Worm (Caenorhabditis elegans) whole organism, mixed stage, embryonic: ENCODE results near the gene clec-54.

Experiments
- M03D4.4 ChIP-seq: sonication (generic microtip); optimal IDR thresholded peaks from 2 replicates; lab custom pipeline; 2017; ENCODE audit warnings: mild to moderate bottlenecking, missing genetic modification characterization, missing compliant biosample characterization
- bed-3 ChIP-seq: fragments of 200-800 bp; sonication (Bioruptor generic); optimal IDR thresholded peaks from 3 replicates; lab custom pipeline; 2018; ENCODE audit warnings: mild to moderate bottlenecking, missing genetic modification characterization, moderate library complexity, missing compliant biosample characterization
- ceh-39 ChIP-seq: fragments of 150-350 bp; optimal IDR thresholded peaks from 2 replicates; lab custom pipeline; 2014; ENCODE audit warnings: missing biosample characterization, missing genetic modification characterization
- ceh-83 ChIP-seq: fragments of 200-800 bp; sonication (Bioruptor generic); optimal IDR thresholded peaks from 2 replicates; lab custom pipeline; 2018; ENCODE audit warnings: mild to moderate bottlenecking, missing genetic modification characterization, missing compliant biosample characterization
- ces-1 ChIP-seq: fragments of 150-350 bp; optimal IDR thresholded peaks from 2 replicates; lab custom pipeline; 2014; ENCODE audit warnings: missing biosample characterization, missing genetic modification reagents, missing genetic modification characterization
- cnd-1 ChIP-seq: fragments of 200-800 bp; sonication (Bioruptor generic); optimal IDR thresholded peaks from 2 replicates; lab custom pipeline; 2018; ENCODE audit warnings: mild to moderate bottlenecking, missing genetic modification characterization, missing compliant biosample characterization
- elt-1 ChIP-seq: sonication (generic microtip); optimal IDR thresholded peaks from 2 replicates; lab custom pipeline; 2017; ENCODE audit warnings: missing genetic modification characterization, mild to moderate bottlenecking, missing compliant biosample characterization, antibody characterized with exemption, moderate library complexity, borderline replicate concordance; ENCODE audit not compliant: insufficient read depth
- elt-3 ChIP-seq: fragments of 150-350 bp; optimal IDR thresholded peaks from 2 replicates; lab custom pipeline; 2014; ENCODE audit warnings: missing biosample characterization, missing genetic modification characterization
- flh-1 ChIP-seq: fragments of 200-800 bp; sonication (Bioruptor generic); optimal IDR thresholded peaks from 2 replicates; lab custom pipeline; 2018; ENCODE audit warnings: mild to moderate bottlenecking, missing genetic modification characterization, moderate library complexity, missing compliant biosample characterization
- ham-2 ChIP-seq: fragments of 200-800 bp; sonication (Bioruptor generic); optimal IDR thresholded peaks from 2 replicates; lab custom pipeline; 2018; ENCODE audit warnings: mild to moderate bottlenecking, missing genetic modification characterization, missing compliant biosample characterization
- hlh-1 ChIP-seq: fragments of 150-350 bp; optimal IDR thresholded peaks from 2 replicates; lab custom pipeline; 2014; ENCODE audit warnings: missing biosample characterization, missing genetic modification reagents, missing genetic modification characterization
- lin-32 ChIP-seq: fragments of 200-800 bp; sonication (Bioruptor generic); optimal IDR thresholded peaks from 2 replicates; lab custom pipeline; 2018; ENCODE audit warnings: mild to moderate bottlenecking, missing genetic modification characterization, missing compliant biosample characterization
- lsy-2 ChIP-seq: fragments of 150-350 bp; optimal IDR thresholded peaks from 2 replicates; lab custom pipeline; 2014; ENCODE audit warnings: missing biosample characterization, missing genetic modification characterization
- mab-5 ChIP-seq: fragments of 150-350 bp; optimal IDR thresholded peaks from 2 replicates; lab custom pipeline; 2014; ENCODE audit warnings: missing biosample characterization, missing genetic modification characterization
- mep-1 ChIP-seq: fragments of 150-350 bp; optimal IDR thresholded peaks from 2 replicates; lab custom pipeline; 2017; ENCODE audit warnings: missing biosample characterization, missing genetic modification reagents, missing genetic modification characterization, inconsistent platforms
- mls-2 ChIP-seq: sonication (generic microtip); optimal IDR thresholded peaks from 2 replicates; lab custom pipeline; 2016; ENCODE audit warnings: mild to moderate bottlenecking, missing genetic modification characterization, moderate library complexity, missing compliant biosample characterization
- nhr-12 ChIP-seq: fragments of 150-350 bp; optimal IDR thresholded peaks from 2 replicates; lab custom pipeline; 2014; ENCODE audit warnings: missing biosample characterization, missing genetic modification characterization
- nhr-2 ChIP-seq: fragments of 150-350 bp; optimal IDR thresholded peaks from 2 replicates; lab custom pipeline; 2014; ENCODE audit warnings: missing biosample characterization, missing genetic modification characterization
- nhr-237 ChIP-seq: fragments of 150-350 bp; optimal IDR thresholded peaks from 2 replicates; lab custom pipeline; 2014; ENCODE audit warnings: missing biosample characterization, missing genetic modification characterization
- nhr-28 ChIP-seq: fragments of 150-350 bp; optimal IDR thresholded peaks from 2 replicates; lab custom pipeline; 2014; ENCODE audit warnings: missing biosample characterization, missing genetic modification characterization
- nhr-76 ChIP-seq: sonication (generic microtip); optimal IDR thresholded peaks from 2 replicates; lab custom pipeline; 2017; ENCODE audit warnings: missing biosample characterization, missing genetic modification characterization
- pha-4 ChIP-seq: fragments of 150-350 bp; optimal IDR thresholded peaks from 2 replicates; lab custom pipeline; 2018; ENCODE audit warnings: missing biosample characterization, missing genetic modification reagents, missing genetic modification characterization
- sem-2 ChIP-seq: fragments of 200-800 bp; sonication (Bioruptor generic); optimal IDR thresholded peaks from 2 replicates; lab custom pipeline; 2018; ENCODE audit warnings: mild to moderate bottlenecking, missing genetic modification characterization, missing compliant biosample characterization
- snpc-4 ChIP-seq: fragments of 150-350 bp; optimal IDR thresholded peaks from 2 replicates; lab custom pipeline; 2014; ENCODE audit warnings: missing biosample characterization, missing genetic modification characterization
- sptf-1 ChIP-seq: sonication (generic microtip); optimal IDR thresholded peaks from 2 replicates; lab custom pipeline; 2017; ENCODE audit warnings: mild to moderate bottlenecking, missing genetic modification characterization, moderate library complexity, missing compliant biosample characterization
- unc-62 ChIP-seq: fragments of 150-350 bp; optimal IDR thresholded peaks from 2 replicates; lab custom pipeline; 2014; ENCODE audit warnings: missing biosample characterization, missing genetic modification reagents, missing genetic modification characterization
- zip-8 ChIP-seq: fragments of 150-350 bp; optimal IDR thresholded peaks from 2 replicates; lab custom pipeline; 2014; ENCODE audit warnings: missing biosample characterization, missing genetic modification characterization

clec-54 gene

ce11 chrV:14438099-14438739 is 38.5 kb upstream of the clec-54 start:
- TF ChIP-seq flh-1 (GFP tag; lab: Kevin White, UChicago) = no peak
- TF ChIP-seq ceh-83 (GFP tag; lab: Kevin White, UChicago) = no peak
- TF ChIP-seq mep-1 = no peak
- TF ChIP-seq lin-32 (GFP tag; lab: Kevin White, UChicago) = peak; percentile 97
- TF ChIP-seq nhr-2 = peak; percentile 17
- TF ChIP-seq snpc-4 (tag; lab: Kevin White, UChicago) = no peak

DNA sequence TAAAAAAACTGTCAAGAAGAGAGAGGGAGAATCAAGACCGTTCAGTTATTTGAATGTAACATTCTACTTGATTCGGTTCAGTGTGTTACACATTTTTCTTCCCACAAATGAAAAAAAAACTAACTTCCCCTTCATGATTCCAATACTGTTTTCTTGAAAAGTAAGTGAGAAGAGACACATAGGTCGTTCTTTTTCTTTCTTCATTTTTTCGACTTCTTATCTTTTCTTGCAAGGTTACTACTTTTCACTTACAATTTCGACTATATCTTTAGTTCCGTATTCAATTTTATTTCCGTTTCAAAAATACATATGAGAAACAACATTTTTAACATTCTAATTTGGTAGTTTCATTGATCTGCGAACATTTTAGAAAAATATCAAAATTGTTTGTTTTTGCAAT is 37.5 kb upstream of the clec-54 start:
- no peak for TF ChIP-seq pha-4 (tag; lab: Kevin White, UChicago)
- no peak for TF ChIP-seq nhr-12 (tag; lab: Kevin White, UChicago)
- TF ChIP-seq lin-32 (GFP tag; lab: Kevin White, UChicago) = no peak
- no peak for TF ChIP-seq nhr-2
- no peak for TF ChIP-seq nhr-237
- no peak for TF ChIP-seq elt-3 (tag; lab: Kevin White, UChicago)
- TF ChIP-seq sem-2 (GFP tag; lab: Kevin White, UChicago) = no peak

DNA sequence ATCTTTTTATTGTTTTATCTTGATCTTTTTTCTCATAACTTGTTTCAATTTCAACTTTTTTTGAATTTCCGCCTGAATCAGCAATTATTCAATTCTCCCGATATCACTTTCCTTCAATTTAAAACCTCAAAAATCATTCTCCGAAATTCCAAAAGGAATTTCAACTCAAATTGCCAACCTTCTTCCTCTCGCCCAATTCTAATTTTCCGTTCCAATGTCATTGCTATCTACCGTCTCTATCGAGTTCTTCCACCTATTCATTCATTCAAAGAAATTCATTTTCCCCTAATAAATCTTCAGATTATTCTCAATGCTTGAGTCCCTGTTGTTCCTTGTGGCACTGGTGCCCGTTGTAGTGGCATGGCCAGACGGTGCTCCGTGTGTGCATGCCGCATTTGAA is 35.9 kb upstream of the clec-54 start, which contains the start of gene F23B12.4:
Gene F23B12.4, plus strand, starts transcription at position 301 of the 400 bp plus-strand sequence.
- TF ChIP-seq sem-2 (GFP tag; lab: Kevin White, UChicago) = no peak
- TF ChIP-seq pha-4 (tag; lab: Kevin White, UChicago) = no peak
- no peak for TF ChIP-seq elt-1 (tag; lab: Kevin White, UChicago)
- TF ChIP-seq lin-32 (GFP tag; lab: Kevin White, UChicago) = no peak
- no peak for TF ChIP-seq zip-8
- TF ChIP-seq sptf-1 (tag; lab: Kevin White, UChicago) = no peak
- TF ChIP-seq cnd-1 = no peak

ce11 chrV:14443471-14444015 is 33.2 kb upstream of the clec-54 start:
- TF ChIP-seq cnd-1 = peak; percentile 16

DNA sequence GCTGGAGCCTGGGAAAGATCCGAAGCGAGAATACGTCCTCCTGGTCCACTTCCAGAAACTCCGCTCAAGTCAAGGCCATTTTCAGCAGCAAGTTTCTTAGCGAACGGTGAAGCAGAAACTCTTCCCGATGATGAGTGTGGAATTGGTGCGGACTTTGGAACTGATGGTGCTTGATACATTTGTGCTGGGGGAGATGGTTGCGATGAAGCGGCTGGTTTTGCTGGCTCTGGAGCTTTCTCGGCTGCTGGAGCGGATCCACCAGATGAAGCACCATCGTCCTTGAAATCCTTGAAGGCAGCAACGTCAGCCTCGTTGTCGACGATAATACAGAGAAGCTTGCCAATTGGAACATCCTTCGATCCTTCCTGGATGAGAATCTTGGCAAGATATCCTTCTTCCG is 30.2 kb upstream of the clec-54 start:
- TF ChIP-seq elt-1 (tag; lab: Kevin White, UChicago) = no peak

DNA sequence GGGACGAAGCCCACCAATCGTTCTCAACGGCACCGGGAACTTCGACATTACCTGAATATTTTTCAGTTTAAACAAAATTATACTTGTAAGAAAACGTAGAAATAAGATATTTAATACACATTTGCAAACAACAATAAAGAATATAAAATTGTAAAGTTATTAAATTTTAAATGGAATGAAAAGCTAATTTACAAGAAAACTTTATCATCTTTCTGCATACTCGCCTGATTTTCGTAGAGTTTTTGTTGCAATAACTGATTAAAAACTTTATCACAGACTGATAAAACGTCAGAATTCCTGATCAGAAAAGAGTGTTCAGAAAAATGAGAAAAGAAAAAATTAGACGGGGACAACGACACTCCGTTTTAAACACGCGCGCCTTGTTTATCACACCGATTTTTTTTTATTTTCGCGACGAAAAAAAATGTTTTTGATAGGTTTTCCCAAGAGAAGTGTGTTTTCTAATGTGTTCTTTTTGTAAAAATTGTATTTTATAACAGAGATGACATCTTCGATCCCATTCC is 29.4 kb upstream of the clec-54 start, which contains the start of the genes dlat-1 and fntb-1:
Gene dlat-1, minus strand, starts transcription at position 51 of the 524 bp plus-strand sequence.
Gene fntb-1, plus strand, starts transcription at position 412 of the 524 bp plus-strand sequence.
- no peak for TF ChIP-seq ces-1 (GFP tag; lab: Kevin White, UChicago)
- no peak for TF ChIP-seq ceh-39
- no peak for TF ChIP-seq bed-3 (GFP tag; lab: Kevin White, UChicago)
- TF ChIP-seq mep-1 = no peak
- no peak for TF ChIP-seq M03D4.4 (tag; lab: Kevin White, UChicago)
- no peak for TF ChIP-seq cnd-1
- no peak for TF ChIP-seq nhr-2
- no peak for TF ChIP-seq ceh-83 (GFP tag; lab: Kevin White, UChicago)
- TF ChIP-seq lin-32 (GFP tag; lab: Kevin White, UChicago) = no peak
- no peak for TF ChIP-seq nhr-76 (tag; lab: Kevin White, UChicago)
- TF ChIP-seq nhr-12 (tag; lab: Kevin White, UChicago) = no peak
- no peak for TF ChIP-seq elt-3 (tag; lab: Kevin White, UChicago)
- no peak for TF ChIP-seq sem-2 (GFP tag; lab: Kevin White, UChicago)
- no peak for TF ChIP-seq pha-4 (tag; lab: Kevin White, UChicago)

DNA sequence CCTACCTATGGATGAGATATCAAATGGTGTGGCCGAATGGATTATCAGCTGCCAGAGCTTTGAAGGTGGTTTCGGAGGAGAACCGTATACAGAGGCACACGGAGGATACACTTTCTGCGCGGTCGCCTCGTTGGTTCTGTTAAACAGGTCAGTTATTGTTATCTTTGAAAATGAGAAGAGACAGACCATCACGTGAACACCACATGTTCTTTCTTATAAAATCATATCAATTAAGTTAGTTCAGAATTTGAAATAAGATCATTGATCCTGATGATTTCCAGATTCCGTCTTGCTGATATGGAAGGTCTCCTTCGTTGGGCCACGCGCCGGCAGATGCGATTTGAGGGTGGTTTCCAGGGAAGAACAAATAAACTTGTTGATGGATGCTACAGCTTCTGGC is 28.0 kb upstream of the clec-54 start:
- TF ChIP-seq flh-1 (GFP tag; lab: Kevin White, UChicago) (no peak), nhr-28 (tag; lab: Kevin White, UChicago) (no peak), ceh-83 (GFP tag; lab: Kevin White, UChicago) (no peak), nhr-237 (no peak), zip-8 (no peak), mls-2 (tag; lab: Kevin White, UChicago) (no peak), cnd-1 (no peak), hlh-1 (tag; lab: Kevin White, UChicago) (no peak), nhr-2 (no peak), lsy-2 (tag; lab: Kevin White, UChicago) (no peak), ceh-39 (no peak), pha-4 (tag; lab: Kevin White, UChicago) (no peak), snpc-4 (tag; lab: Kevin White, UChicago) (no peak), unc-62 (GFP tag; lab: Kevin White, UChicago) (no peak), mab-5 (tag; lab: Kevin White, UChicago) (no peak), ham-2 (GFP tag; lab: Kevin White, UChicago) (no peak), lin-32 (GFP tag; lab: Kevin White, UChicago) (no peak)
- TF ChIP-seq, all 35 proteins: peak for 0
